Fruit fly (Drosophila melanogaster) whole organism, embryonic: ENCODE data around the gene Lasp.

ENCODE experiments used
- Ada2b ChIP-seq: fragments of 200-800 bp; sonication (Bioruptor generic); IDR thresholded peaks from 2 replicates; pipeline ENCODE4 v1.3.6; 2022; ENCODE audit warnings: missing biosample characterization, missing genetic modification characterization
- Bgb ChIP-seq: fragments of 200-800 bp; sonication (Bioruptor generic); IDR thresholded peaks from 2 replicates; pipeline ENCODE4 v1.3.6; 2022; ENCODE audit warnings: missing biosample characterization, missing genetic modification characterization; ENCODE audit not compliant: partially characterized antibody
- CG10147 ChIP-seq: fragments of 200-800 bp; sonication (Bioruptor generic); optimal IDR thresholded peaks from 2 replicates; lab custom pipeline; 2019; ENCODE audit warnings: missing biosample characterization, mild to moderate bottlenecking, missing genetic modification characterization, moderate library complexity
- CG11093 ChIP-seq: fragments of 200-800 bp; sonication (Bioruptor generic); IDR thresholded peaks from 3 replicates; pipeline ENCODE4 v1.3.6; 2022; ENCODE audit warnings: missing biosample characterization, missing genetic modification characterization
- CG12219 ChIP-seq: fragments of 200-800 bp; sonication (Bioruptor generic); optimal IDR thresholded peaks from 3 replicates; lab custom pipeline; 2018; ENCODE audit warnings: missing biosample characterization, mild to moderate bottlenecking, missing genetic modification characterization
- CG15011 ChIP-seq: fragments of 200-800 bp; sonication (Bioruptor generic); optimal IDR thresholded peaks from 3 replicates; lab custom pipeline; 2018; ENCODE audit warnings: missing biosample characterization, mild to moderate bottlenecking, missing genetic modification characterization
- CG15073 ChIP-seq: fragments of 200-800 bp; sonication (Bioruptor generic); optimal IDR thresholded peaks from 2 replicates; lab custom pipeline; 2016; ENCODE audit warnings: missing biosample characterization, missing genetic modification characterization
- CG15269 ChIP-seq: fragments of 200-800 bp; sonication (Bioruptor generic); optimal IDR thresholded peaks from 2 replicates; lab custom pipeline; 2018; ENCODE audit warnings: missing biosample characterization, mild to moderate bottlenecking, missing genetic modification characterization, moderate library complexity
- CG16815 ChIP-seq: fragments of 200-800 bp; sonication (Bioruptor generic); optimal IDR thresholded peaks from 3 replicates; lab custom pipeline; 2017; ENCODE audit warnings: missing biosample characterization, mild to moderate bottlenecking, missing genetic modification characterization
- CG17328 ChIP-seq: fragments of 200-800 bp; sonication (Bioruptor generic); IDR thresholded peaks from 2 replicates; pipeline ENCODE4 v1.3.6; 2022; ENCODE audit warnings: missing biosample characterization, missing genetic modification characterization
- CG2712 ChIP-seq: fragments of 200-800 bp; optimal IDR thresholded peaks from 3 replicates; lab custom pipeline; 2019; ENCODE audit warnings: missing biosample characterization, mild to moderate bottlenecking, missing genetic modification characterization, moderate library complexity
- CG31224 ChIP-seq: fragments of 200-800 bp; sonication (Bioruptor generic); IDR thresholded peaks from 2 replicates; pipeline ENCODE4 v1.3.6; 2022; ENCODE audit warnings: missing biosample characterization, missing genetic modification characterization
- CG31365 ChIP-seq: fragments of 200-800 bp; sonication (Bioruptor generic); optimal IDR thresholded peaks from 2 replicates; lab custom pipeline; 2018; ENCODE audit warnings: missing biosample characterization, mild to moderate bottlenecking, missing genetic modification characterization
- CG3726 ChIP-seq: fragments of 200-800 bp; sonication (Bioruptor generic); IDR thresholded peaks from 3 replicates; pipeline ENCODE4, ENCODE4 v1.3.6; 2022; ENCODE audit warnings: missing biosample characterization, missing genetic modification characterization
- CG4854 ChIP-seq: fragments of 200-800 bp; sonication (Bioruptor generic); optimal IDR thresholded peaks from 2 replicates; lab custom pipeline; 2016; ENCODE audit warnings: missing biosample characterization, missing genetic modification characterization, inconsistent platforms
- Dek ChIP-seq: fragments of 200-800 bp; sonication (Bioruptor generic); optimal IDR thresholded peaks from 3 replicates; lab custom pipeline; 2019; ENCODE audit warnings: missing biosample characterization, mild to moderate bottlenecking, missing genetic modification characterization, moderate library complexity
- Drgx ChIP-seq: fragments of 200-800 bp; sonication (Bioruptor generic); IDR thresholded peaks from 2 replicates; pipeline ENCODE4 v1.3.6; 2022; ENCODE audit warnings: missing biosample characterization, missing genetic modification characterization
- Elba2 ChIP-seq: fragments of 200-800 bp; sonication (Bioruptor generic); optimal IDR thresholded peaks from 3 replicates; lab custom pipeline; 2016; ENCODE audit warnings: missing biosample characterization, missing genetic modification characterization
- Gsc ChIP-seq: fragments of 200-800 bp; sonication (Bioruptor generic); IDR thresholded peaks from 2 replicates; pipeline ENCODE4 v1.3.6; 2022; ENCODE audit warnings: missing biosample characterization, missing genetic modification characterization
- HmgZ ChIP-seq: fragments of 200-800 bp; sonication (Bioruptor generic); optimal IDR thresholded peaks from 2 replicates; lab custom pipeline; 2018; ENCODE audit warnings: missing biosample characterization, mild to moderate bottlenecking, missing genetic modification characterization
- Lhr ChIP-seq: fragments of 200-800 bp; sonication (Bioruptor generic); optimal IDR thresholded peaks from 3 replicates; lab custom pipeline; 2017; ENCODE audit warnings: mild to moderate bottlenecking, missing biosample characterization, missing genetic modification reagents, missing genetic modification characterization
- Mad ChIP-seq: fragments of 200-800 bp; sonication (Bioruptor generic); optimal IDR thresholded peaks from 2 replicates; lab custom pipeline; 2016; ENCODE audit warnings: missing biosample characterization, missing genetic modification characterization
- Oli ChIP-seq: fragments of 200-800 bp; sonication (Bioruptor generic); optimal IDR thresholded peaks from 2 replicates; lab custom pipeline; 2018; ENCODE audit warnings: missing biosample characterization, mild to moderate bottlenecking, missing genetic modification characterization, moderate library complexity
- Sox102F ChIP-seq: fragments of 200-800 bp; sonication (Bioruptor generic); optimal IDR thresholded peaks from 2 replicates; lab custom pipeline; 2018; ENCODE audit warnings: missing biosample characterization, mild to moderate bottlenecking, missing genetic modification characterization, moderate library complexity
- Taf1 ChIP-seq: fragments of 200-800 bp; sonication (Bioruptor generic); IDR thresholded peaks from 2 replicates; pipeline ENCODE4 v1.3.6; 2022; ENCODE audit warnings: missing biosample characterization, missing genetic modification characterization
- ap ChIP-seq: fragments of 200-800 bp; sonication (Bioruptor generic); IDR thresholded peaks from 2 replicates; pipeline ENCODE4 v1.3.6; 2022; ENCODE audit warnings: missing biosample characterization, missing genetic modification characterization
- bowl ChIP-seq: fragments of 200-800 bp; sonication (Bioruptor generic); IDR thresholded peaks from 2 replicates; pipeline ENCODE4 v1.3.6; 2022; ENCODE audit warnings: missing biosample characterization, missing genetic modification characterization
- bsh ChIP-seq, 2 experiments: fragments of 200-800 bp; sonication (Bioruptor generic); optimal IDR thresholded peaks; 2 replicates each; lab custom pipeline; 2017 to 2018; ENCODE audit warnings: mild to moderate bottlenecking in 2 of 2, missing biosample characterization in 2 of 2, missing genetic modification characterization in 2 of 2, moderate library complexity in 1 of 2
- chm ChIP-seq: fragments of 200-800 bp; sonication (Bioruptor generic); IDR thresholded peaks from 2 replicates; pipeline ENCODE4 v1.3.6; 2022; ENCODE audit warnings: missing biosample characterization, missing genetic modification characterization
- chn ChIP-seq: fragments of 200-800 bp; sonication (Bioruptor generic); optimal IDR thresholded peaks from 2 replicates; lab custom pipeline; 2016; ENCODE audit warnings: missing biosample characterization, missing genetic modification characterization
- cwo ChIP-seq: fragments of 200-800 bp; sonication (Bioruptor generic); optimal IDR thresholded peaks from 3 replicates; lab custom pipeline; 2017; ENCODE audit warnings: missing biosample characterization, missing genetic modification characterization, mild to moderate bottlenecking, moderate library complexity, missing genetic modification reagents
- dmrt99B ChIP-seq: fragments of 200-800 bp; sonication (Bioruptor generic); optimal IDR thresholded peaks from 2 replicates; lab custom pipeline; 2018; ENCODE audit warnings: missing biosample characterization, mild to moderate bottlenecking, missing genetic modification characterization, moderate library complexity
- exex ChIP-seq: fragments of 200-800 bp; sonication (Bioruptor generic); optimal IDR thresholded peaks from 4 replicates; lab custom pipeline; 2018; ENCODE audit warnings: missing biosample characterization, mild to moderate bottlenecking, missing genetic modification characterization, moderate library complexity
- gem ChIP-seq: fragments of 200-800 bp; sonication (Bioruptor generic); optimal IDR thresholded peaks from 2 replicates; lab custom pipeline; 2019; ENCODE audit warnings: missing biosample characterization, mild to moderate bottlenecking, missing genetic modification characterization, moderate library complexity
- kay ChIP-seq: fragments of 200-800 bp; sonication (Bioruptor generic); optimal IDR thresholded peaks from 2 replicates; lab custom pipeline; 2016; ENCODE audit warnings: missing biosample characterization, missing genetic modification characterization
- mam ChIP-seq: fragments of 200-800 bp; sonication (Bioruptor generic); optimal IDR thresholded peaks from 3 replicates; lab custom pipeline; 2016; ENCODE audit warnings: missing biosample characterization, missing genetic modification characterization
- otp ChIP-seq: fragments of 200-800 bp; sonication (Bioruptor generic); IDR thresholded peaks from 3 replicates; pipeline ENCODE4, ENCODE4 v1.3.6; 2022; ENCODE audit warnings: missing biosample characterization, missing genetic modification characterization
- phol ChIP-seq: fragments of 200-800 bp; sonication (Bioruptor generic); optimal IDR thresholded peaks from 3 replicates; lab custom pipeline; 2018; ENCODE audit warnings: missing biosample characterization, mild to moderate bottlenecking, missing genetic modification characterization, moderate library complexity
- prd ChIP-seq, 3 experiments: fragments of >200 bp in 2 of 3; fragments of 200-800 bp in 1 of 3; sonication (Bioruptor generic) in 1 of 3; optimal IDR thresholded peaks in 2 of 3; IDR thresholded peaks in 1 of 3; 2 replicates in 2 of 3; 3 replicates in 1 of 3; pipeline versions ENCODE4 v1.3.6 to Lab custom; 2017 to 2022; ENCODE audit warnings: missing biosample characterization in 1 of 3, missing genetic modification characterization in 1 of 3
- pum ChIP-seq: fragments of 200-800 bp; sonication (Bioruptor generic); optimal IDR thresholded peaks from 2 replicates; lab custom pipeline; 2016; ENCODE audit warnings: missing biosample characterization, missing genetic modification characterization
- pzg ChIP-seq: fragments of 200-800 bp; sonication (Bioruptor generic); optimal IDR thresholded peaks from 3 replicates; lab custom pipeline; 2018; ENCODE audit warnings: missing biosample characterization, mild to moderate bottlenecking, missing genetic modification characterization, moderate library complexity
- repo ChIP-seq: fragments of 200-800 bp; sonication (Bioruptor generic); optimal IDR thresholded peaks from 2 replicates; lab custom pipeline; 2016; ENCODE audit warnings: missing biosample characterization, missing genetic modification characterization
- sna ChIP-seq: fragments of 200-800 bp; sonication (Bioruptor generic); IDR thresholded peaks from 2 replicates; pipeline ENCODE4 v1.3.6; 2022; ENCODE audit warnings: missing biosample characterization, missing genetic modification characterization; ENCODE audit not compliant: partially characterized antibody
- ttk ChIP-seq: fragments of 200-800 bp; sonication (Bioruptor generic); IDR thresholded peaks from 2 replicates; pipeline ENCODE4 v2.1.2; 2022; ENCODE audit warnings: missing biosample characterization, missing genetic modification characterization
- tx ChIP-seq: fragments of 200-800 bp; sonication (Bioruptor generic); optimal IDR thresholded peaks from 2 replicates; lab custom pipeline; 2016; ENCODE audit warnings: missing biosample characterization, missing genetic modification characterization
- vfl ChIP-seq: fragments of 200-800 bp; sonication (Bioruptor generic); optimal IDR thresholded peaks from 2 replicates; lab custom pipeline; 2016; ENCODE audit warnings: missing biosample characterization, missing genetic modification characterization
- vnd ChIP-seq: fragments of 200-800 bp; sonication (Bioruptor generic); IDR thresholded peaks from 3 replicates; pipeline ENCODE4 v1.3.6; 2022; ENCODE audit warnings: missing biosample characterization, missing genetic modification characterization; ENCODE audit not compliant: partially characterized antibody
- wdn ChIP-seq: fragments of 200-800 bp; sonication (Bioruptor generic); IDR thresholded peaks from 2 replicates; pipeline ENCODE4 v1.3.6; 2022; ENCODE audit warnings: missing biosample characterization, missing genetic modification characterization
- zen ChIP-seq: fragments of 200-800 bp; sonication (Bioruptor generic); optimal IDR thresholded peaks from 3 replicates; lab custom pipeline; 2018; ENCODE audit warnings: missing biosample characterization, mild to moderate bottlenecking, missing genetic modification characterization, moderate library complexity

The Lasp gene

dm6 chr3L:16642954-16643353 is 68.5 kb downstream of the Lasp start (continued):
- peak in 1 of 2 experiments; percentile 16 for TF ChIP-seq bsh (GFP tag; optimal IDR thresholded peaks at IDR 0.05; lab: Kevin White, UChicago)
- TF ChIP-seq CG17328 (GFP tag; lab: Robert Waterston, UW) = no peak
- TF ChIP-seq Oli (tag; lab: Kevin White, UChicago) = peak; percentile 5
- TF ChIP-seq gem (tag; lab: Kevin White, UChicago) = peak; percentile 28
- peak; percentile 22 for TF ChIP-seq Sox102F
- TF ChIP-seq zen (tag; lab: Kevin White, UChicago) = peak; percentile 27
- TF ChIP-seq dmrt99B (tag; lab: Kevin White, UChicago) = peak; percentile 8
- peak; percentile 51 for TF ChIP-seq phol
- no peak for TF ChIP-seq Dek
- TF ChIP-seq pum (GFP tag; lab: Kevin White, UChicago) = peak; percentile 2

- TF ChIP-seq otp (GFP tag; lab: Robert Waterston, UW) = no peak
- no peak for TF ChIP-seq CG4854 (GFP tag; lab: Kevin White, UChicago)
- TF ChIP-seq chn (GFP tag; lab: Kevin White, UChicago) = no peak
- TF ChIP-seq prd (optimal IDR thresholded peaks at IDR 0.05; lab: Kevin White, UChicago) = no peak
- peak; percentile 68; the same call in 2 of the 3 replicates for TF ChIP-seq prd (GFP tag; IDR thresholded peaks at IDR 0.05; lab: Robert Waterston, UW)
- TF ChIP-seq kay (GFP tag; lab: Kevin White, UChicago) = no peak
- peak; percentile 54 for TF ChIP-seq CG16815
- no peak for TF ChIP-seq CG31224
- no peak for TF ChIP-seq chm (GFP tag; lab: Robert Waterston, UW)
- TF ChIP-seq Gsc (GFP tag; lab: Robert Waterston, UW) = no peak
- peak; percentile 2 for TF ChIP-seq CG10147 (GFP tag; lab: Kevin White, UChicago)
- TF ChIP-seq Mad (GFP tag; lab: Kevin White, UChicago) = no peak
- no peak for TF ChIP-seq cwo (GFP tag; lab: Kevin White, UChicago)
- peak; percentile 38 for TF ChIP-seq CG15269
- no peak for TF ChIP-seq vfl (GFP tag; lab: Kevin White, UChicago)
- TF ChIP-seq ttk (GFP tag; lab: Robert Waterston, UW) = no peak
- no peak for TF ChIP-seq repo (GFP tag; lab: Kevin White, UChicago)
- no peak for TF ChIP-seq sna (GFP tag; lab: Robert Waterston, UW)
- TF ChIP-seq Drgx = peak; percentile 16; the same call in 1 of the 2 replicates
- TF ChIP-seq vnd (GFP tag; lab: Robert Waterston, UW) = no peak
- TF ChIP-seq Lhr (GFP tag; lab: Kevin White, UChicago) = peak; percentile 31
- 0 out of 2 replicates have a peak, but pooled peaks have one; percentile 29 for TF ChIP-seq ap (GFP tag; lab: Robert Waterston, UW)
- no peak for TF ChIP-seq exex (tag; lab: Kevin White, UChicago)
- no peak for TF ChIP-seq wdn (GFP tag; lab: Robert Waterston, UW)
- no peak for TF ChIP-seq tx (GFP tag; lab: Kevin White, UChicago)
- TF ChIP-seq Ada2b (GFP tag; lab: Robert Waterston, UW) = no peak
- no peak for TF ChIP-seq Taf1 (GFP tag; lab: Robert Waterston, UW)
- TF ChIP-seq HmgZ (tag; lab: Kevin White, UChicago) = no peak
- TF ChIP-seq CG15011 (GFP tag; lab: Kevin White, UChicago) = no peak
- no peak for TF ChIP-seq pzg (GFP tag; lab: Kevin White, UChicago)
- TF ChIP-seq Bgb (GFP tag; lab: Robert Waterston, UW) = no peak
- no peak for TF ChIP-seq CG31365 (tag; lab: Kevin White, UChicago)
- no peak for TF ChIP-seq Elba2 (GFP tag; lab: Kevin White, UChicago)
- TF ChIP-seq CG2712 = peak; percentile 86
- TF ChIP-seq CG11093 (GFP tag; lab: Robert Waterston, UW) = peak; percentile 56; the same call in 1 of the 3 replicates
- peak; percentile 30 for TF ChIP-seq CG12219 (GFP tag; lab: Kevin White, UChicago)
- no peak for TF ChIP-seq mam (GFP tag; lab: Kevin White, UChicago)
- TF ChIP-seq CG3726 (GFP tag; lab: Robert Waterston, UW) = no peak
- no peak for TF ChIP-seq bowl (GFP tag; lab: Robert Waterston, UW)
- peak; percentile 15 for TF ChIP-seq CG15073 (GFP tag; lab: Kevin White, UChicago)
Observed at dm6 chr3L:16642088-16642507, 69.4 kb downstream of the Lasp start.
